Fruit fly (Drosophila melanogaster): ENCODE measurements around the gene Btk.

The Btk gene

DNA sequence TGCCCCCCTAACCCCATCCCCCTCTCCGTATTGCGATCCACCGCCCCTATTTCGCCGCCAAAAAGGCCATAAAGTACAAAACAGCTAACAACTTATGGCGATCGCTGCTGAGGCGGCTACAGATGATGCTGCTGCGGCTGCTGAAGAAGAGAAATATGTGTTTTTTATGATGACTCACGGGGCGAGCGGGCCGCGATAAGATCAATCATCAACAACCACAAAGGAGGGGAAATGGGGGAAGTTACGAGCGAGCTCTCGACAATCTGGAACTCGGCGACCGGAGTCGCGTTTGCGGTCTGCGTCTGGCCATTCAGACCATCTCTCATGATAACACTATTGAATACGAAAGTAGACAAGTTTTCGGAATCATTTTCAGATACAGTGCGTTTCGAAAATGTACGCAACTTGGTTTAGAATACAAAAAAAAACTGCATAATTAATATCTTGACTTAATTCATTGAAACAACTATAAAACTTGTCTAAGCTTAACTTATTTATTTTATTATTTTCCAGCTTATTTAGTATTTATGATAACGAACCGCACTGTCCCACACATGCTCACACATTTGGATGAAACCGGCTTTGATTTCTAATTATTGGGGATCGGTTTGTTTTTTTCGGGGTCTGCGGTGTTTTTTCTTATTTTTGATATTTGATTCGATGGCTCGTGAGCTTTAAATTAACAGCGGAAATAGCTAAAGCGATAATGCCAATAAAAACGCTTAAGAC is 8.6 kb downstream of the Btk start (continued):
- TF ChIP-seq stc (GFP tag; IDR thresholded peaks at IDR 0.05) (peak; percentile 98), eve (GFP tag; optimal IDR thresholded peaks at IDR 0.05) (peak in 1 of 2 experiments; percentile 98), CG8388 (GFP tag; optimal IDR thresholded peaks at IDR 0.05) (peak; percentile 97), sug (tag; optimal IDR thresholded peaks at IDR 0.05) (peak; percentile 93), corto (GFP tag; optimal IDR thresholded peaks at IDR 0.05) (peak; percentile 27), CG16813 (GFP tag; IDR thresholded peaks at IDR 0.05; ENCODE audit: partially characterized antibody) (no peak), ERR (GFP tag; optimal IDR thresholded peaks at IDR 0.05) (peak; percentile 79), abd-A (tag; optimal IDR thresholded peaks at IDR 0.05) (peak; percentile 98), CG11560 (tag; IDR thresholded peaks at IDR 0.05) (peak; percentile 89)

DNA sequence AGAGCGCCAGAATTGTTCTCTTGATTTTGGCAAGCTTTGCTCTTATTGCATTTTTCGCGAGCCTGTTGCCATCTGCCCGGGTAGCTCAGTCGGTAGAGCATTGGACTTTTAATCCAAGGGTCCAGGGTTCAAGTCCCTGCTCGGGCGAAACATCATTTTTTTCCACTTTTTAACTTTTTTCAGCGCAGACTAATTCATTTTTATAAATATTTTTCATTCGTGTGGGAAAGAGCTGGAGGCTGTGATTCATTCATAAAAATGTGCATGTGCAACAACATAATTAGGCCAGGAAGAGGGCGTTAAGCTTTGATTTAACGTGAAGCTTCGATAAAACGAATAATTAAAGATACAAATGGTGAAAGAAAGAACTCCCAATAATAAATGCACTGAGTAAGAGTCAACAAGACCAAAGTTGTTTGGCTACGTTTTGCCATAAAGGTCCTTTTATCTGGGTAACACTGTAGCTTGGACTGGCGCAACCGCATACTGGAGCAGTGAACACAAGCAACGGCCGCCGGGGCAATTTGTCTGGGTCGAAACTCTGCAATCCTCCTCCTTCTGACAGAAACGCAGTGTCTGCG is 10.1 kb downstream of the Btk start:
- TF ChIP-seq ab (GFP tag; optimal IDR thresholded peaks at IDR 0.05): no peak
- TF ChIP-seq sens (GFP tag): peak; percentile 88
- TF ChIP-seq Blimp-1 (GFP tag; optimal IDR thresholded peaks at IDR 0.05): peak; percentile 15
- peak; percentile 68 for TF ChIP-seq corto (GFP tag; optimal IDR thresholded peaks at IDR 0.05)
- TF ChIP-seq sqz (GFP tag; optimal IDR thresholded peaks at IDR 0.05): no peak
- TF ChIP-seq tio (GFP tag; optimal IDR thresholded peaks at IDR 0.05): no peak
- peak; percentile 8 for TF ChIP-seq PHDP (tag; optimal IDR thresholded peaks at IDR 0.05)
- TF ChIP-seq Ada2b (GFP tag; IDR thresholded peaks at IDR 0.05): 0 out of 2 replicates have a peak, but pooled peaks have one; percentile 16
- peak; percentile 37 for TF ChIP-seq CG2712 (tag; optimal IDR thresholded peaks at IDR 0.05)
- peak; percentile 36 for TF ChIP-seq CG2678 (tag; optimal IDR thresholded peaks at IDR 0.05)
- peak; percentile 69; the same call in 2 of the 3 replicates for TF ChIP-seq ci (GFP tag; IDR thresholded peaks at IDR 0.05)
- TF ChIP-seq knrl (GFP tag; IDR thresholded peaks at IDR 0.05; ENCODE audit: partially characterized antibody): no peak
- TF ChIP-seq nom (GFP tag; optimal IDR thresholded peaks at IDR 0.05): peak; percentile 92
- TF ChIP-seq gem (tag; optimal IDR thresholded peaks at IDR 0.05): peak; percentile 27
- peak; percentile 31; the same call in 1 of the 2 replicates for TF ChIP-seq Ptx1 (GFP tag; IDR thresholded peaks at IDR 0.05)
- TF ChIP-seq Sox102F (GFP tag; optimal IDR thresholded peaks at IDR 0.05): peak; percentile 34
- TF ChIP-seq CG17385 (GFP tag; optimal IDR thresholded peaks at IDR 0.05): peak; percentile 15
- no peak for TF ChIP-seq pita (GFP tag; optimal IDR thresholded peaks at IDR 0.05)
- TF ChIP-seq Hr51 (GFP tag; optimal IDR thresholded peaks at IDR 0.05): no peak
- TF ChIP-seq CG17829 (tag; optimal IDR thresholded peaks at IDR 0.05): peak; percentile 7
- TF ChIP-seq sisA (GFP tag; IDR thresholded peaks at IDR 0.05): peak; percentile 57; the same call in 1 of the 2 replicates
- no peak for TF ChIP-seq CG32772 (GFP tag; IDR thresholded peaks at IDR 0.05)
- TF ChIP-seq mld (GFP tag; IDR thresholded peaks at IDR 0.05; ENCODE audit: partially characterized antibody): no peak
- TF ChIP-seq CG2199 (GFP tag; IDR thresholded peaks at IDR 0.05): 0 out of 3 replicates have a peak, but pooled peaks have one; percentile 62
- peak; percentile 42 for TF ChIP-seq CG11504 (tag; optimal IDR thresholded peaks at IDR 0.05)
- TF ChIP-seq CG17328 (GFP tag; IDR thresholded peaks at IDR 0.05): peak; percentile 13; the same call in 1 of the 2 replicates
- TF ChIP-seq dysf (GFP tag; IDR thresholded peaks at IDR 0.05): 0 out of 3 replicates have a peak, but pooled peaks have one; percentile 45
- peak; percentile 39 for TF ChIP-seq CG10979 (tag; optimal IDR thresholded peaks at IDR 0.05)
- TF ChIP-seq ranshi (GFP tag; IDR thresholded peaks at IDR 0.05): 0 out of 2 replicates have a peak, but pooled peaks have one; percentile 28
- TF ChIP-seq E2f1 (GFP tag; IDR thresholded peaks at IDR 0.05): 0 out of 2 replicates have a peak, but pooled peaks have one; percentile 12
- peak; percentile 1 for TF ChIP-seq az2 (GFP tag; optimal IDR thresholded peaks at IDR 0.05)
- TF ChIP-seq Xrp1 (GFP tag; IDR thresholded peaks at IDR 0.05): peak; percentile 35; the same call in 1 of the 2 replicates
- 0 out of 2 replicates have a peak, but pooled peaks have one; percentile 39 for TF ChIP-seq onecut (GFP tag; IDR thresholded peaks at IDR 0.05)
- TF ChIP-seq CG11456 (GFP tag; IDR thresholded peaks at IDR 0.05): 0 out of 3 replicates have a peak, but pooled peaks have one; percentile 13
- peak; percentile 28 for TF ChIP-seq pnt (GFP tag; optimal IDR thresholded peaks at IDR 0.05)
- no peak for TF ChIP-seq D (optimal IDR thresholded peaks at IDR 0.05)
- peak; percentile 5 for TF ChIP-seq D (GFP tag; optimal IDR thresholded peaks at IDR 0.05)
- 0 out of 3 replicates have a peak, but pooled peaks have one; percentile 22 for TF ChIP-seq zfh1 (GFP tag; IDR thresholded peaks at IDR 0.05)

All from whole organism, embryonic.